Worm (Caenorhabditis elegans): Measurements from ENCODE around the gene atgp-2.

Gene atgp-2

ce11 chrII:14598367-14598766 is 45.5 kb downstream of the atgp-2 start:
- TF ChIP-seq scrt-1 (GFP tag; IDR thresholded peaks at IDR 0.05) (no peak), tbx-11 (GFP tag; IDR thresholded peaks at IDR 0.05) (no peak), aly-1 (tag; optimal IDR thresholded peaks at IDR 0.05) (no peak), tbx-37 (GFP tag; conservative IDR thresholded peaks at IDR 0.05) (no peak)

- TF ChIP-seq hmg-4 (GFP tag; optimal IDR thresholded peaks at IDR 0.05) (no peak), ets-7 (tag; optimal IDR thresholded peaks at IDR 0.05) (no peak), flt-1 (GFP tag; IDR thresholded peaks at IDR 0.05) (no peak), tbx-37 (GFP tag; conservative IDR thresholded peaks at IDR 0.05) (no peak), ama-1 (optimal IDR thresholded peaks at IDR 0.05) (no peak), sea-1 (GFP tag; conservative IDR thresholded peaks at IDR 0.05) (no peak), B0310.2 (tag; optimal IDR thresholded peaks at IDR 0.05) (no peak), hnd-1 (tag; optimal IDR thresholded peaks at IDR 0.05) (no peak), ceh-13 (GFP tag; optimal IDR thresholded peaks at IDR 0.05) (no peak), tra-4 (tag; optimal IDR thresholded peaks at IDR 0.05) (no peak), ceh-36 (tag; optimal IDR thresholded peaks at IDR 0.05) (no peak), aly-1 (tag; optimal IDR thresholded peaks at IDR 0.05) (no peak), hmbx-1 (tag; optimal IDR thresholded peaks at IDR 0.05) (no peak), scrt-1 (GFP tag; IDR thresholded peaks at IDR 0.05) (no peak), tbx-11 (GFP tag; IDR thresholded peaks at IDR 0.05) (no peak), F13C5.2 (tag; optimal IDR thresholded peaks at IDR 0.05) (no peak), pes-1 (GFP tag; IDR thresholded peaks at IDR 0.05) (no peak)
Measured at ce11 chrII:14597788-14598187, 46.1 kb downstream of the atgp-2 start.

ce11 chrII:14593281-14593680 is 50.6 kb downstream of the atgp-2 start, which contains the start of gene catp-4:
Gene catp-4 (plus strand): TSS chrII:14593581.
- no peak for TF ChIP-seq aly-1 (tag; optimal IDR thresholded peaks at IDR 0.05)
- no peak for TF ChIP-seq ceh-13 (GFP tag; optimal IDR thresholded peaks at IDR 0.05)
- no peak for TF ChIP-seq scrt-1 (GFP tag; IDR thresholded peaks at IDR 0.05)
- TF ChIP-seq hmg-4 (GFP tag; optimal IDR thresholded peaks at IDR 0.05): no peak
- TF ChIP-seq hmbx-1 (tag; optimal IDR thresholded peaks at IDR 0.05): no peak
- TF ChIP-seq ceh-36 (tag; optimal IDR thresholded peaks at IDR 0.05): no peak
- no peak for TF ChIP-seq ets-7 (tag; optimal IDR thresholded peaks at IDR 0.05)
- TF ChIP-seq hnd-1 (tag; optimal IDR thresholded peaks at IDR 0.05): no peak
- TF ChIP-seq ama-1 (optimal IDR thresholded peaks at IDR 0.05): no peak
- no peak for TF ChIP-seq sea-1 (GFP tag; conservative IDR thresholded peaks at IDR 0.05)
- no peak for TF ChIP-seq tra-4 (tag; optimal IDR thresholded peaks at IDR 0.05)

ce11 chrII:14592629-14593028 is 51.3 kb downstream of the atgp-2 start:
- no peak for TF ChIP-seq sea-1 (GFP tag; conservative IDR thresholded peaks at IDR 0.05)
- no peak for TF ChIP-seq ets-7 (tag; optimal IDR thresholded peaks at IDR 0.05)
- no peak for TF ChIP-seq F13C5.2 (tag; optimal IDR thresholded peaks at IDR 0.05)
- no peak for TF ChIP-seq ceh-36 (tag; optimal IDR thresholded peaks at IDR 0.05)
- TF ChIP-seq tbx-11 (GFP tag; IDR thresholded peaks at IDR 0.05): no peak

ce11 chrII:14591699-14592098 is 52.2 kb downstream of the atgp-2 start, which contains the start of gene C01G12.7:
Gene C01G12.7 (minus strand): TSS chrII:14591893.
- no peak for TF ChIP-seq flt-1 (GFP tag; IDR thresholded peaks at IDR 0.05)
- TF ChIP-seq B0310.2 (tag; optimal IDR thresholded peaks at IDR 0.05): no peak
- TF ChIP-seq hnd-1 (tag; optimal IDR thresholded peaks at IDR 0.05): no peak
- no peak for TF ChIP-seq hmbx-1 (tag; optimal IDR thresholded peaks at IDR 0.05)
- TF ChIP-seq ceh-36 (tag; optimal IDR thresholded peaks at IDR 0.05): no peak
- TF ChIP-seq F13C5.2 (tag; optimal IDR thresholded peaks at IDR 0.05): no peak
- no peak for TF ChIP-seq ets-7 (tag; optimal IDR thresholded peaks at IDR 0.05)
- no peak for TF ChIP-seq hmg-4 (GFP tag; optimal IDR thresholded peaks at IDR 0.05)
- no peak for TF ChIP-seq aly-1 (tag; optimal IDR thresholded peaks at IDR 0.05)
- no peak for TF ChIP-seq tbx-37 (GFP tag; conservative IDR thresholded peaks at IDR 0.05)
- no peak for TF ChIP-seq ama-1 (optimal IDR thresholded peaks at IDR 0.05)
- no peak for TF ChIP-seq tbx-11 (GFP tag; IDR thresholded peaks at IDR 0.05)
- TF ChIP-seq scrt-1 (GFP tag; IDR thresholded peaks at IDR 0.05): no peak
- no peak for TF ChIP-seq pes-1 (GFP tag; IDR thresholded peaks at IDR 0.05)
- no peak for TF ChIP-seq tra-4 (tag; optimal IDR thresholded peaks at IDR 0.05)
- TF ChIP-seq sea-1 (GFP tag; conservative IDR thresholded peaks at IDR 0.05): no peak
- no peak for TF ChIP-seq ceh-13 (GFP tag; optimal IDR thresholded peaks at IDR 0.05)

Measured in whole organism, early embryonic.